Fruit fly (Drosophila melanogaster) whole organism, prepupa: ENCODE data around the gene CG4822.

Experiments
- Ets96B ChIP-seq: fragments of 200-800 bp; optimal IDR thresholded peaks from 2 replicates; lab custom pipeline; 2019; ENCODE audit warnings: missing biosample characterization, mild to moderate bottlenecking, missing genetic modification characterization, moderate library complexity
- Smox ChIP-seq: fragments of 200-800 bp; sonication (Bioruptor generic); optimal IDR thresholded peaks from 3 replicates; lab custom pipeline; 2016; ENCODE audit warnings: missing biosample characterization, missing genetic modification characterization
- Sox14 ChIP-seq: fragments of 200-800 bp; sonication (Bioruptor generic); optimal IDR thresholded peaks from 3 replicates; lab custom pipeline; 2016; ENCODE audit warnings: missing biosample characterization, missing genetic modification characterization
- achi ChIP-seq: fragments of 200-800 bp; sonication (Bioruptor generic); optimal IDR thresholded peaks from 3 replicates; lab custom pipeline; 2016; ENCODE audit warnings: missing biosample characterization, missing genetic modification characterization
- salr ChIP-seq, 2 experiments: fragments of 200-800 bp; sonication (Bioruptor generic); optimal IDR thresholded peaks; 3 replicates each; lab custom pipeline; 2016 to 2018; ENCODE audit warnings: missing biosample characterization in 2 of 2, missing genetic modification characterization in 2 of 2, mild to moderate bottlenecking in 1 of 2
- ss ChIP-seq, 2 experiments: fragments of 200-800 bp; sonication (Bioruptor generic); optimal IDR thresholded peaks; 2 replicates in 1 of 2; 3 replicates in 1 of 2; lab custom pipeline; 2017 to 2018; ENCODE audit warnings: mild to moderate bottlenecking in 2 of 2, missing biosample characterization in 2 of 2, missing genetic modification characterization in 2 of 2, moderate library complexity in 1 of 2

DNA sequence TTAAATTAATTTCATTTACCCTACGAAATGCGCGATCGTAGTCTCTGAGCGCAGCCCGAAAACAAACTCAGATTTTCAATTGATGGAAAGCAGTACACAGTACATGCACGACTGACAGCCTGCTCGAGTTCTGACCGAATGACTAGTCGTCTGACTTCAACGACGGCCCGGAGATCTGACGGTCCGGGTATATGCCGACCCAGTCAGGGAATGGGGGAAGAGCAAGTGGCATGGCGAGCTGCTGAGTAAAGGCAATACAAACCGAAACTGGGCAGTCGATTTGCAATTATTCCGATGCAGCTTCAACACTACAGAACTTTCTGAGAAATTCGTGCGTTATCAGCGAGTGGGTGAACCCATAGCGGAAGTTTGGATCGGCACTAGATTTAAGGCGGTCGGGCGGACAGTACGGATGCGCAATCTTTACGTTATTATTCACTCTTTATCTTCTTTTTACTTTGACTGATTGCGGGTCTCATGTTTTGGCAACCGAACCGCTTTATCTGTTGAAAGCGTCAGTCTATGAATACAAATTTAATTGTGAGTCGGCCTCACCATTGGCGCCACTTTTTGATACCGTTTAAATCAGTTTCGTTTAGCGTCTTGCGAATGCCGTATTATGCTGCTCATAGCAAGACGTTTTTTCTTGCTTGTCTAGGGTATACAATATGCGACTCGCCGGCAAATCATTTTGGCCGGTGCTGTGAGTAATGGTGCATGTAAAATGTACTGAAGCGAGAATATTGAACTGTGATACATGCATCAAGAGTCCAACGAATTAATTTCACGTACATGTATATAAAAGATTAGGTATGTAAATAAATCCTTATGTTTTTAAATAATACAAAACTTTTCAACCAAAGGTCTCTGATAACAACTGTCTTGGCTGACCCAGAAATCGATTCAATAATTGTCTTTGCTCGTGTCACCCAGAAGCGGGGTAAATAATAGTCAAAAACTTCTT is 780 bp downstream of the CG4822 start:
- peak in 1 of 2 experiments; percentile 20 for TF ChIP-seq salr (GFP tag; optimal IDR thresholded peaks at IDR 0.05; lab: Kevin White, UChicago)
- peak; percentile 20 for TF ChIP-seq achi
- no peak for TF ChIP-seq Ets96B (tag; lab: Kevin White, UChicago)
- TF ChIP-seq Smox (GFP tag; lab: Kevin White, UChicago) = no peak
- TF ChIP-seq Sox14 (GFP tag; lab: Kevin White, UChicago) = peak; percentile 10
- no peak for TF ChIP-seq ss (GFP tag; optimal IDR thresholded peaks at IDR 0.05; lab: Kevin White, UChicago)
